Worm (Caenorhabditis elegans) whole organism, L2 larva: ENCODE data around the gene gna-1.

Experiments
- F13H6.1 ChIP-seq: sonication (generic microtip); optimal IDR thresholded peaks from 2 replicates; lab custom pipeline; 2016; ENCODE audit warnings: missing genetic modification characterization, missing compliant biosample characterization
- Y55F3AM.14 ChIP-seq: fragments of 200-800 bp; sonication (Bioruptor generic); optimal IDR thresholded peaks from 2 replicates; lab custom pipeline; 2018; ENCODE audit warnings: mild to moderate bottlenecking, missing genetic modification characterization, missing compliant biosample characterization
- ceh-82 ChIP-seq: fragments of 150-350 bp; optimal IDR thresholded peaks from 2 replicates; lab custom pipeline; 2014; ENCODE audit warnings: missing biosample characterization, missing genetic modification characterization
- egl-27 ChIP-seq: sonication (generic microtip); optimal IDR thresholded peaks from 3 replicates; lab custom pipeline; 2017; ENCODE audit warnings: missing biosample characterization, missing genetic modification reagents, missing genetic modification characterization
- lsy-2 ChIP-seq, 2 experiments: fragments of 150-350 bp in 1 of 2; sonication (generic microtip) in 1 of 2; optimal IDR thresholded peaks; 2 replicates each; lab custom pipeline; 2014 to 2017; ENCODE audit warnings: missing biosample characterization in 2 of 2, missing genetic modification characterization in 2 of 2
- mab-5 ChIP-seq: fragments of 150-350 bp; optimal IDR thresholded peaks from 2 replicates; lab custom pipeline; 2014; ENCODE audit warnings: missing biosample characterization, missing genetic modification characterization
- mdl-1 ChIP-seq, 2 experiments: fragments of 150-350 bp in 1 of 2; sonication (generic microtip) in 1 of 2; optimal IDR thresholded peaks; 2 replicates each; lab custom pipeline; 2017; ENCODE audit warnings: missing biosample characterization in 2 of 2, missing genetic modification characterization in 2 of 2
- nhr-12 ChIP-seq: fragments of 150-350 bp; optimal IDR thresholded peaks from 2 replicates; lab custom pipeline; 2014; ENCODE audit warnings: missing biosample characterization, missing genetic modification characterization
- nhr-21 ChIP-seq: fragments of 150-350 bp; optimal IDR thresholded peaks from 2 replicates; lab custom pipeline; 2014; ENCODE audit warnings: missing biosample characterization, missing genetic modification characterization
- nhr-237 ChIP-seq: fragments of 150-350 bp; optimal IDR thresholded peaks from 2 replicates; lab custom pipeline; 2014; ENCODE audit warnings: missing biosample characterization, missing genetic modification characterization
- nhr-25 ChIP-seq: fragments of 150-350 bp; sonication (generic microtip); optimal IDR thresholded peaks from 3 replicates; lab custom pipeline; 2014; ENCODE audit warnings: missing biosample characterization, missing genetic modification characterization
- nhr-77 ChIP-seq: fragments of 150-350 bp; optimal IDR thresholded peaks from 2 replicates; lab custom pipeline; 2014; ENCODE audit warnings: missing biosample characterization, missing genetic modification characterization
- sma-3 ChIP-seq: sonication (generic microtip); optimal IDR thresholded peaks from 2 replicates; lab custom pipeline; 2016; ENCODE audit warnings: missing genetic modification reagents, missing genetic modification characterization, missing compliant biosample characterization
- snpc-4 ChIP-seq: fragments of 150-350 bp; optimal IDR thresholded peaks from 2 replicates; lab custom pipeline; 2014; ENCODE audit warnings: missing biosample characterization, missing genetic modification characterization

- no peak for TF ChIP-seq nhr-21 (tag; lab: Kevin White, UChicago)
- no peak for TF ChIP-seq nhr-25
- no peak for TF ChIP-seq mab-5
- TF ChIP-seq F13H6.1 (tag; lab: Kevin White, UChicago): no peak
- no peak for TF ChIP-seq snpc-4
- no peak for TF ChIP-seq egl-27 (tag; lab: Kevin White, UChicago)
- TF ChIP-seq nhr-12 (tag; lab: Kevin White, UChicago): no peak
- TF ChIP-seq nhr-237: no peak
- no peak for TF ChIP-seq lsy-2 (tag; optimal IDR thresholded peaks at IDR 0.05; lab: Kevin White, UChicago)
- no peak for TF ChIP-seq mdl-1 (tag; optimal IDR thresholded peaks at IDR 0.05; lab: Kevin White, UChicago)
- no peak for TF ChIP-seq sma-3 (GFP tag; lab: Kevin White, UChicago)
- TF ChIP-seq nhr-77: no peak
- no peak for TF ChIP-seq ceh-82 (tag; lab: Kevin White, UChicago)
- no peak for TF ChIP-seq Y55F3AM.14 (GFP tag; lab: Kevin White, UChicago)
Observed at ce11 chrV:10280112-10280511, 39.8 kb downstream of the gna-1 start.
